Worm (Caenorhabditis elegans) whole organism, L4 larva: ENCODE results near the gene such-1.

Experiments used
- D1046.2 ChIP-seq: fragments of 200-800 bp; sonication (Bioruptor generic); IDR thresholded peaks from 2 replicates; pipeline ENCODE4 v1.3.6; 2022; ENCODE audit warnings: missing genetic modification characterization, missing compliant biosample characterization
- T20F7.1 ChIP-seq: fragments of 200-800 bp; sonication (Bioruptor generic); optimal IDR thresholded peaks from 2 replicates; lab custom pipeline; 2018; ENCODE audit warnings: mild to moderate bottlenecking, missing genetic modification characterization, missing compliant biosample characterization
- Y105C5A.15 ChIP-seq: fragments of 200-800 bp; sonication (Bioruptor generic); IDR thresholded peaks from 2 replicates; pipeline ENCODE4 v1.3.6; 2022; ENCODE audit warnings: missing genetic modification characterization, missing compliant biosample characterization
- Y75B8A.6 ChIP-seq: fragments of 200-800 bp; sonication (Bioruptor generic); IDR thresholded peaks from 2 replicates; pipeline ENCODE4 v1.3.6; 2022; ENCODE audit warnings: missing genetic modification reagents, missing genetic modification characterization, missing compliant biosample characterization
- ZK337.2 ChIP-seq: fragments of 200-800 bp; sonication (Bioruptor generic); IDR thresholded peaks from 2 replicates; pipeline ENCODE4 v1.3.6; 2022; ENCODE audit warnings: missing genetic modification reagents, missing genetic modification characterization, missing compliant biosample characterization
- aly-2 ChIP-seq: sonication (generic microtip); optimal IDR thresholded peaks from 2 replicates; lab custom pipeline; 2018; ENCODE audit warnings: missing biosample characterization, missing genetic modification characterization
- ama-1 ChIP-seq: fragments of 150-350 bp; optimal IDR thresholded peaks from 2 replicates; lab custom pipeline; 2014; ENCODE audit warnings: inconsistent platforms, mixed read lengths
- arid-1 ChIP-seq: fragments of 200-800 bp; sonication (Bioruptor generic); conservative IDR thresholded peaks from 2 replicates; pipeline ENCODE4 v1.3.6; 2022; ENCODE audit warnings: missing genetic modification reagents, missing genetic modification characterization, missing compliant biosample characterization
- ceh-20 ChIP-seq: fragments of 200-800 bp; sonication (Bioruptor generic); IDR thresholded peaks from 2 replicates; pipeline ENCODE4 v1.3.6; 2022; ENCODE audit warnings: missing genetic modification reagents, missing genetic modification characterization, missing compliant biosample characterization
- ceh-82 ChIP-seq: sonication (generic microtip); optimal IDR thresholded peaks from 2 replicates; lab custom pipeline; 2017; ENCODE audit warnings: missing biosample characterization, missing genetic modification characterization
- daf-16 ChIP-seq, 3 experiments: sonication (generic microtip); optimal IDR thresholded peaks; 2 replicates each; lab custom pipeline; 2016 to 2017; ENCODE audit warnings: missing genetic modification characterization in 3 of 3, missing genetic modification reagents in 3 of 3, mild to moderate bottlenecking in 2 of 3, missing compliant biosample characterization in 2 of 3, missing biosample characterization in 1 of 3, moderate library complexity in 1 of 3
- daf-19 ChIP-seq: fragments of 200-800 bp; sonication (Bioruptor generic); conservative IDR thresholded peaks from 2 replicates; pipeline ENCODE4 v1.3.6; 2022; ENCODE audit warnings: missing genetic modification characterization, missing compliant biosample characterization
- daf-8 ChIP-seq: fragments of 200-800 bp; sonication (Bioruptor generic); IDR thresholded peaks from 2 replicates; pipeline ENCODE4 v1.3.6; 2022; ENCODE audit warnings: missing genetic modification characterization, missing compliant biosample characterization
- dmd-9 ChIP-seq: fragments of 200-800 bp; sonication (Bioruptor generic); IDR thresholded peaks from 2 replicates; pipeline ENCODE4 v1.3.6; 2022; ENCODE audit warnings: missing genetic modification reagents, missing genetic modification characterization, missing compliant biosample characterization
- dpl-1 ChIP-seq: fragments of 150-350 bp; optimal IDR thresholded peaks from 2 replicates; lab custom pipeline; 2014; ENCODE audit warnings: missing biosample characterization, missing genetic modification reagents, missing genetic modification characterization
- duxl-1 ChIP-seq: sonication (generic microtip); optimal IDR thresholded peaks from 2 replicates; lab custom pipeline; 2016; ENCODE audit warnings: mild to moderate bottlenecking, missing genetic modification characterization, moderate library complexity, missing compliant biosample characterization; ENCODE audit not compliant: poor library complexity
- egl-27 ChIP-seq: sonication (generic microtip); optimal IDR thresholded peaks from 3 replicates; lab custom pipeline; 2017; ENCODE audit warnings: missing biosample characterization, missing genetic modification reagents, missing genetic modification characterization
- egl-43 ChIP-seq: fragments of 200-800 bp; sonication (Bioruptor generic); IDR thresholded peaks from 2 replicates; pipeline ENCODE4 v1.3.6; 2022; ENCODE audit warnings: missing genetic modification reagents, missing genetic modification characterization, missing compliant biosample characterization
- fos-1 ChIP-seq: fragments of 150-350 bp; optimal IDR thresholded peaks from 2 replicates; lab custom pipeline; 2014; ENCODE audit warnings: missing biosample characterization, missing genetic modification characterization
- gei-8 ChIP-seq: fragments of 200-800 bp; sonication (Bioruptor generic); optimal IDR thresholded peaks from 2 replicates; lab custom pipeline; 2018; ENCODE audit warnings: mild to moderate bottlenecking, missing genetic modification characterization, missing compliant biosample characterization
- hif-1 ChIP-seq, 2 experiments: sonication (generic microtip); optimal IDR thresholded peaks; 2 replicates each; lab custom pipeline; 2016 to 2017; ENCODE audit warnings: missing compliant biosample characterization in 2 of 2, missing genetic modification characterization in 2 of 2, missing genetic modification reagents in 2 of 2, missing genotype in 2 of 2, mild to moderate bottlenecking in 1 of 2
- jun-1 ChIP-seq: fragments of 150-350 bp; optimal IDR thresholded peaks from 2 replicates; lab custom pipeline; 2014; ENCODE audit warnings: missing biosample characterization, missing genetic modification reagents, missing genetic modification characterization
- lin-29 ChIP-seq: fragments of 200-800 bp; sonication (Bioruptor generic); IDR thresholded peaks from 2 replicates; pipeline ENCODE4 v1.3.6; 2022; ENCODE audit warnings: missing genetic modification reagents, missing genetic modification characterization, missing compliant biosample characterization
- lin-38 ChIP-seq: fragments of 200-800 bp; sonication (Bioruptor generic); IDR thresholded peaks from 2 replicates; pipeline ENCODE4 v1.3.6; 2022; ENCODE audit warnings: missing genetic modification reagents, missing genetic modification characterization, missing compliant biosample characterization
- lin-39 ChIP-seq: fragments of 150-350 bp; optimal IDR thresholded peaks from 2 replicates; lab custom pipeline; 2014; ENCODE audit warnings: missing biosample characterization, missing genetic modification reagents, missing genetic modification characterization
- madf-5 ChIP-seq, 2 experiments: fragments of 200-800 bp; sonication (Bioruptor generic); IDR thresholded peaks; 2 replicates each; pipeline ENCODE4 v1.3.6; 2022; ENCODE audit warnings: missing compliant biosample characterization in 2 of 2, missing genetic modification characterization in 2 of 2
- madf-9 ChIP-seq: fragments of 200-800 bp; sonication (Bioruptor generic); conservative IDR thresholded peaks from 2 replicates; pipeline ENCODE4 v1.3.6; 2022; ENCODE audit warnings: missing genetic modification reagents, missing genetic modification characterization, missing compliant biosample characterization
- mdt-29 ChIP-seq: fragments of 200-800 bp; sonication (Bioruptor generic); IDR thresholded peaks from 2 replicates; pipeline ENCODE4 v1.3.6; 2022; ENCODE audit warnings: missing genetic modification reagents, missing genetic modification characterization, missing compliant biosample characterization
- mep-1 ChIP-seq: fragments of 150-350 bp; sonication (generic microtip); optimal IDR thresholded peaks from 3 replicates; lab custom pipeline; 2014; ENCODE audit warnings: missing biosample characterization, missing genetic modification characterization
- mes-2 ChIP-seq: sonication (generic microtip); optimal IDR thresholded peaks from 2 replicates; lab custom pipeline; 2016; ENCODE audit warnings: missing genotype, mild to moderate bottlenecking, missing genetic modification characterization, missing compliant biosample characterization; ENCODE audit not compliant: poor library complexity, severe bottlenecking
- mxl-2 ChIP-seq: fragments of 200-800 bp; sonication (Bioruptor generic); conservative IDR thresholded peaks from 2 replicates; pipeline ENCODE4 v1.3.6; 2022; ENCODE audit warnings: missing genetic modification reagents, missing genetic modification characterization, missing compliant biosample characterization
- mxl-3 ChIP-seq: fragments of 200-800 bp; sonication (Bioruptor generic); optimal IDR thresholded peaks from 2 replicates; lab custom pipeline; 2018; ENCODE audit warnings: mild to moderate bottlenecking, missing genetic modification characterization, missing compliant biosample characterization
- nhr-10 ChIP-seq: fragments of 150-350 bp; optimal IDR thresholded peaks from 2 replicates; lab custom pipeline; 2014; ENCODE audit warnings: missing biosample characterization, missing genetic modification characterization
- nhr-11 ChIP-seq: fragments of 150-350 bp; optimal IDR thresholded peaks from 2 replicates; lab custom pipeline; 2014; ENCODE audit warnings: missing biosample characterization, missing genetic modification characterization
- nhr-237 ChIP-seq: sonication (generic microtip); optimal IDR thresholded peaks from 2 replicates; lab custom pipeline; 2017; ENCODE audit warnings: missing biosample characterization, missing genetic modification characterization
- nhr-28 ChIP-seq: fragments of 150-350 bp; optimal IDR thresholded peaks from 2 replicates; lab custom pipeline; 2014; ENCODE audit warnings: missing biosample characterization, missing genetic modification characterization
- nhr-76 ChIP-seq: fragments of 150-350 bp; optimal IDR thresholded peaks from 2 replicates; lab custom pipeline; 2014; ENCODE audit warnings: missing biosample characterization, missing genetic modification characterization
- nhr-77 ChIP-seq: fragments of 150-350 bp; optimal IDR thresholded peaks from 2 replicates; lab custom pipeline; 2014; ENCODE audit warnings: missing biosample characterization, missing genetic modification characterization
- pha-4 ChIP-seq, 2 experiments: fragments of 150-350 bp in 1 of 2; fragments of 200-800 bp in 1 of 2; sonication (Bioruptor generic) in 1 of 2; IDR thresholded peaks in 1 of 2; optimal IDR thresholded peaks in 1 of 2; 2 replicates each; pipeline versions ENCODE4 v1.3.6 to Lab custom; 2014 to 2022; ENCODE audit warnings: missing genetic modification characterization in 2 of 2, missing genetic modification reagents in 2 of 2, missing biosample characterization in 1 of 2, missing compliant biosample characterization in 1 of 2
- php-3 ChIP-seq: fragments of 200-800 bp; sonication (Bioruptor generic); IDR thresholded peaks from 2 replicates; pipeline ENCODE4 v1.3.6; 2022; ENCODE audit warnings: missing genetic modification reagents, missing genetic modification characterization, missing compliant biosample characterization
- pqm-1 ChIP-seq: sonication (generic microtip); optimal IDR thresholded peaks from 2 replicates; lab custom pipeline; 2017; ENCODE audit warnings: missing biosample characterization, missing genetic modification characterization
- saeg-2 ChIP-seq: fragments of 200-800 bp; sonication (Bioruptor generic); IDR thresholded peaks from 2 replicates; pipeline ENCODE4 v1.3.6; 2022; ENCODE audit warnings: missing genetic modification reagents, missing genetic modification characterization, missing compliant biosample characterization
- set-16 ChIP-seq: fragments of 200-800 bp; sonication (Bioruptor generic); IDR thresholded peaks from 2 replicates; pipeline ENCODE4 v1.3.6; 2022; ENCODE audit warnings: missing genetic modification reagents, missing genetic modification characterization, missing compliant biosample characterization
- skn-1 ChIP-seq: fragments of 150-350 bp; optimal IDR thresholded peaks from 2 replicates; lab custom pipeline; 2014; ENCODE audit warnings: missing biosample characterization, missing genetic modification characterization
- snpc-1.2 ChIP-seq: fragments of 200-800 bp; sonication (Bioruptor generic); IDR thresholded peaks from 2 replicates; pipeline ENCODE4 v1.3.6; 2022; ENCODE audit warnings: missing genetic modification reagents, missing genetic modification characterization, missing compliant biosample characterization
- spr-3 ChIP-seq: fragments of 200-800 bp; sonication (Bioruptor generic); optimal IDR thresholded peaks from 2 replicates; lab custom pipeline; 2018; ENCODE audit warnings: mild to moderate bottlenecking, missing genetic modification characterization, missing compliant biosample characterization
- tag-97 ChIP-seq: fragments of 200-800 bp; sonication (Bioruptor generic); IDR thresholded peaks from 2 replicates; pipeline ENCODE4 v1.3.6; 2022; ENCODE audit warnings: missing genetic modification characterization, missing compliant biosample characterization
- tra-1 ChIP-seq: fragments of 200-800 bp; sonication (Bioruptor generic); IDR thresholded peaks from 2 replicates; pipeline ENCODE4 v1.3.6; 2022; ENCODE audit warnings: missing genetic modification reagents, missing genetic modification characterization, missing compliant biosample characterization
- zag-1 ChIP-seq: fragments of 150-350 bp; optimal IDR thresholded peaks from 2 replicates; lab custom pipeline; 2014; ENCODE audit warnings: missing biosample characterization, missing genetic modification characterization
- ztf-11 ChIP-seq: fragments of 150-350 bp; optimal IDR thresholded peaks from 2 replicates; lab custom pipeline; 2014; ENCODE audit warnings: missing biosample characterization, missing genetic modification characterization
- ztf-7 ChIP-seq: fragments of 150-350 bp; optimal IDR thresholded peaks from 2 replicates; lab custom pipeline; 2014; ENCODE audit warnings: missing biosample characterization, missing genetic modification characterization

Gene such-1

DNA sequence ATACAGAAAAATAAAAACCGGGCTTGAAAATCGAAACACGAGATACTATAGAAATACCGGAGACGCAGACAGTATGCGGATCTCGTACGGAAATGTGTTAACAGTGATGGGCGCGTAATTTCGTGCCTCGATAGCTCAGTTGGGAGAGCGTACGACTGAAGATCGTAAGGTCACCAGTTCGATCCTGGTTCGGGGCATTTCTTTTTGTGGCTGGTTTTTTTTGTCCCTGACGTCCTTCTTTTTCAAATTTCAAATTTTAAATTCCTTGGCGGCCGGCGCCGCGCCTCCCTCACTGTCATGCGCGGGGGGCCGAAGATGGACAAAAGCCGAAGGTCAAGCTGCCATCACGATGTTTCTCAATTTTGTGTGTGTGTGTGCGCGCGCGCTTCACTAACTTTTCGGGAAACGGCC, 31.1 kb upstream of the such-1 start (continued):
- TF ChIP-seq hif-1 (tag; optimal IDR thresholded peaks at IDR 0.05; lab: Kevin White, UChicago) (no peak), jun-1 (tag; lab: Kevin White, UChicago) (no peak), duxl-1 (peak; percentile 55), nhr-76 (no peak), aly-2 (tag; lab: Kevin White, UChicago) (no peak), saeg-2 (GFP tag; lab: Robert Waterston, UW) (no peak), skn-1 (tag; lab: Kevin White, UChicago) (no peak), mdt-29 (GFP tag; lab: Robert Waterston, UW) (no peak), ceh-20 (GFP tag; lab: Robert Waterston, UW) (peak; percentile 53; the same call in 1 of the 2 replicates), Y105C5A.15 (0 out of 2 replicates have a peak, but pooled peaks have one; percentile 30), ztf-7 (tag; lab: Kevin White, UChicago) (no peak), madf-9 (GFP tag; lab: Robert Waterston, UW) (no peak; the same call in 1 of the 2 replicates), daf-16 (GFP tag; optimal IDR thresholded peaks at IDR 0.05; lab: Kevin White, UChicago) (peak in 1 of 2 experiments; percentile 6), daf-16 (tag; optimal IDR thresholded peaks at IDR 0.05; lab: Kevin White, UChicago) (peak; percentile 24), nhr-10 (tag; lab: Kevin White, UChicago) (no peak), nhr-77 (tag; lab: Kevin White, UChicago) (no peak), nhr-28 (tag; lab: Kevin White, UChicago) (no peak), Y75B8A.6 (GFP tag; lab: Robert Waterston, UW) (no peak), mep-1 (no peak), egl-27 (tag; lab: Kevin White, UChicago) (no peak), pha-4 (GFP tag; IDR thresholded peaks at IDR 0.05; lab: Robert Waterston, UW) (peak; percentile 70; the same call in 1 of the 2 replicates), pha-4 (tag; optimal IDR thresholded peaks at IDR 0.05; lab: Kevin White, UChicago) (no peak), ztf-11 (tag; lab: Kevin White, UChicago) (no peak), set-16 (GFP tag; lab: Robert Waterston, UW) (peak; percentile 43; the same call in 1 of the 2 replicates), arid-1 (GFP tag; lab: Robert Waterston, UW) (0 out of 2 replicates have a peak, but pooled peaks have one; percentile 42), lin-38 (GFP tag; lab: Robert Waterston, UW) (peak; percentile 68), fos-1 (no peak), mxl-2 (GFP tag; lab: Robert Waterston, UW) (no peak), T20F7.1 (GFP tag; lab: Kevin White, UChicago) (no peak), daf-19 (GFP tag; lab: Robert Waterston, UW) (no peak), gei-8 (GFP tag; lab: Kevin White, UChicago) (no peak), pqm-1 (tag; lab: Kevin White, UChicago) (no peak), ceh-82 (tag; lab: Kevin White, UChicago) (no peak), zag-1 (tag; lab: Kevin White, UChicago) (no peak), snpc-1.2 (GFP tag; lab: Robert Waterston, UW) (peak; percentile 64), php-3 (GFP tag; lab: Robert Waterston, UW) (no peak), spr-3 (GFP tag; lab: Kevin White, UChicago) (no peak), mes-2 (tag; lab: Kevin White, UChicago) (peak; percentile 60), ZK337.2 (peak; percentile 65), ama-1 (lab: Kevin White, UChicago) (no peak), madf-5 (GFP tag; IDR thresholded peaks at IDR 0.05; lab: Robert Waterston, UW) (peak; percentile 69 to 84; a peak in 2 of 4 replicates), lin-29 (GFP tag; lab: Robert Waterston, UW) (no peak), D1046.2 (no peak), tra-1 (GFP tag; lab: Robert Waterston, UW) (0 out of 2 replicates have a peak, but pooled peaks have one; percentile 24), mxl-3 (GFP tag; lab: Kevin White, UChicago) (no peak), dmd-9 (GFP tag; lab: Robert Waterston, UW) (no peak), dpl-1 (GFP tag; lab: Kevin White, UChicago) (peak; percentile 14), egl-43 (GFP tag; lab: Robert Waterston, UW) (peak; percentile 81), nhr-11 (no peak), daf-8 (GFP tag; lab: Robert Waterston, UW) (no peak), lin-39 (no peak), tag-97 (GFP tag; lab: Robert Waterston, UW) (no peak), nhr-237 (tag; lab: Kevin White, UChicago) (no peak)
